Fruit fly (Drosophila melanogaster): ENCODE results near the gene ATPsynCF6.

DNA sequence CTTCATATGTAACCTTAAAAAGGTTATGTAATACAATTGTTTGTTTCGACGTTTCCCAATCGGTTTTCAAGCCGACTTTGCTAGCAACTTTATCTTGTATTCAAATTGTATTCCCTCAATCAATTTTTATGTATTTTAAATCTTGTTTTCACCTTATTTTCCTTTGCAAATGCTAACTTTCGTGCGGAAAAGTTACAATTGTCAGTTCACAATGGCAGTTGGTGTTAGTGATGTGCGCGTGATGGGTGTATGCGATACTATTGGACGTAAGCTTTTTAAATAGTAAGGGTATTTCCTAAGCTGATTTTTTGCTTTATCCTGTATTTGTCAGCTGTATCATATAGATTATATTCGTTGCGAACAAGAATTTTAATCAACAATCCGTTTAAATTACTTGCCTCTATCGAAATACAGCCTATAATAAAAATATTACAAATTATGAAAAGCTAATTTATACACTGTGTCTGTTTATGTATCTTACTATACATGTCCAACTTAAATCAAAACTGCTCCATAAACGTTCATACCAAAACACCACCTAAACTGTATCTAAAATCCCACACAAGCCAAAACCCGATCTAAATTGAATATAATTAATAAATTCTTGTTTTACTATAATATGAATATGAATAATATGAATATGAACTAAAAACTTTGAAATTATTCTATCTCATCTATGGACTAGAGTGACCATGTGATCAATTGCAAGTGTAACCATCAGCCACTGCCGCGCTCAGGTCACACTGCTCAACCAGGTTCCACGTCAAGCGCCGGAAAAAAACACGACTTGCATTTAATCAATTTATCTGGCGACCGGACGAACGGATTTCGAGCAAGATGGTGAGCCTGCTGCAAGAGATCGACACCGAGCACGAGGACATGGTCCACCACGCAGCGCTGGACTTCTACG, at the start of gene ATPsynCF6, which contains the start of gene Sec13:
- peak; percentile 14 for TF ChIP-seq ey (GFP tag; optimal IDR thresholded peaks at IDR 0.05)
- TF ChIP-seq Abd-B (GFP tag; optimal IDR thresholded peaks at IDR 0.05) = no peak
- TF ChIP-seq Myc (optimal IDR thresholded peaks at IDR 0.05) = peak; percentile 36
- TF ChIP-seq lola (GFP tag; optimal IDR thresholded peaks at IDR 0.05) = no peak
- peak; percentile 68 for TF ChIP-seq sage (GFP tag; optimal IDR thresholded peaks at IDR 0.05)
- TF ChIP-seq OdsH (GFP tag; optimal IDR thresholded peaks at IDR 0.05) = no peak
- no peak for TF ChIP-seq br (GFP tag; optimal IDR thresholded peaks at IDR 0.05)
